Worm (Caenorhabditis elegans): Measurements from ENCODE around the gene math-44.
"Not testable (repeated sequence)": the region's sequence is repeated elsewhere in the genome, so short reads cannot be mapped to it uniquely, and the experiment has no call there.

math-44 gene

DNA sequence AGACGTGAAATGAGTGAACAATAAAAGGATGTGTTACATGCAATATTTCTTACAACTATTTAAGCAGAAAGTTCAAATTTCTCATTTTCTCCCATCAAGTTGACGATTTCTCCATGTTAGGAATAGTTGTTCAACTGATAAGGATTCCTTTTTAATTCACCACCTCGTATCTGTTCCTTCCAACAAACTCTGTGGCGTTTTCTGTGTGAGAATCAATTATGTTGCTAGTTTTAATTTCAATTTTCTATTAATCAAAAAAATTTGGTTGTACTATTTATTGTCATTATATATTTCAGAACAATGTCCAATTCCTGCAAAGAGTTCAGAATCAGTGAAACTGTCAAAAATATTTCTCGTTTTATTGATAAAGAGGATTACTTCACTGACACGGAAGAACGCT is at the start of gene math-44:
Gene math-44, plus strand, starts transcription at position 301 of the 400 bp plus-strand sequence.
- TF ChIP-seq T22C8.4 (GFP tag; IDR thresholded peaks at IDR 0.05) (no peak), med-1 (GFP tag; optimal IDR thresholded peaks at IDR 0.05; ENCODE audit: insufficient read depth) (no peak), flt-1 (GFP tag; IDR thresholded peaks at IDR 0.05) (no peak), ztf-23 (GFP tag; IDR thresholded peaks at IDR 0.05) (no peak), ztf-29 (GFP tag; IDR thresholded peaks at IDR 0.05) (no peak), tab-1 (GFP tag; IDR thresholded peaks at IDR 0.05) (no peak), ref-1 (GFP tag; conservative IDR thresholded peaks at IDR 0.05) (no peak), klf-2 (GFP tag; conservative IDR thresholded peaks at IDR 0.05) (no peak), cog-1 (tag; optimal IDR thresholded peaks at IDR 0.05) (no peak)

DNA sequence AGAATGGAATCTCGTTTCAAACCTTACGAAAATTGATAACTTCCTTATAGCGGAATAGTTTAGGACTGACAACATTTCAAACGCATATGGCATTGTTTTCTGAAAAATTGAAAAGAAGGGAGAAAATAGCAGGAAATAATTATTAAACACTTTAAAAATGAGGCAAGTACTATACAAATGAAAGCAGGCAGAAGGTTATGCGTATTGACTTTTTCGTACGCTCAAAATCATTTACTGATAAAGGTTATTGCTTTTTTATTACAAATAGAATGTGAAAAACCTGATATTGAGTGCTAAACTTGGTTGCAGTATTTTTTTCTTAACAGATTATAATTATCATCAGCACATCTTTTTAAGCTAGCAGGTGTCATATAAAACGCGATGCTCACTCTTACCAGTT is 49.5 kb upstream of the math-44 start, which contains the start of gene ZK250.13:
Gene ZK250.13, minus strand, starts transcription at position 101 of the 400 bp plus-strand sequence.
- TF ChIP-seq ztf-29 (GFP tag; IDR thresholded peaks at IDR 0.05), result no peak
- no peak for TF ChIP-seq klf-2 (GFP tag; conservative IDR thresholded peaks at IDR 0.05)
- TF ChIP-seq cog-1 (tag; optimal IDR thresholded peaks at IDR 0.05), result no peak
- TF ChIP-seq ref-1 (GFP tag; conservative IDR thresholded peaks at IDR 0.05), result no peak
- TF ChIP-seq T22C8.4 (GFP tag; IDR thresholded peaks at IDR 0.05), result no peak
- no peak for TF ChIP-seq med-1 (GFP tag; optimal IDR thresholded peaks at IDR 0.05; ENCODE audit: insufficient read depth)
- no peak for TF ChIP-seq ztf-23 (GFP tag; IDR thresholded peaks at IDR 0.05)
- TF ChIP-seq tab-1 (GFP tag; IDR thresholded peaks at IDR 0.05), result no peak
- no peak for TF ChIP-seq flt-1 (GFP tag; IDR thresholded peaks at IDR 0.05)

DNA sequence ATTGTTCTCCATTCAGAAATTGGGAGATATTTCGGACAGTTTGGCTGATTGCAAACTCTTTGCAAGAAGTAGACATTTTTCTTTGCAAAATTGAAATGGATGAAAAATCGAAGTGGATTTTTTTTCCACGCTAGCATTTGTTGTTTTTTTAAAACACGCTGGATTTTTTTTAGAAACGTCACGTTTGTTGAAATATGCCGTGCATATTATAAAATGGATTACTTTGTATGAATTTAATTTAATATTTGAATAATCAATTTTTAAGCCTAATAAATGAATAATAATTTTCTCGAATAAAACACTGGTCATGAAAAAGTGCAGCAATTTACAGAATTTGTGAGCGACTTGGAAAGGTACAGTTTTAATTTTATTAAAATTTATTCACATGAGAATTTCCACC is 44.0 kb upstream of the math-44 start, which contains the start of gene ZK250.14:
Gene ZK250.14, minus strand, starts transcription at position 101 of the 400 bp plus-strand sequence.
- TF ChIP-seq ztf-29 (GFP tag; IDR thresholded peaks at IDR 0.05), result no peak

DNA sequence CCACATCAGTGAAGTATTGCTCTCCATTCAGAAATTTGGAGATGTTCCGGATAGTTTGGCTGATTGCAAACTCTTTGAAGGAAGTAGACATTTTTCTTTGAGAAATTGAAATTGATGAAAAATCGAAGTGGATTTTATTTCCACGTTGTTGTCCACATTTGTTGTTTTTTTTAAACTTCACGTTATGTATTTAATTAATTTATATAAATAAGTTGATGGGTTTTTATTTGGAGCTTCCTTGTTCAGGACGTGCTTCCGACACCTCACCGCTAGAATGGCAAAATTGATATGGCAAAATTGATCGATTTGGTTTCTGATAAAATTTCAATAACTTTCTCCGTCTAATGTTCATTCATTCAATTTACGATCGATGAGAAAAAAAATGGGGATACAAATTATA is 42.7 kb upstream of the math-44 start, which contains the start of gene math-48:
Gene math-48, minus strand, starts transcription at position 101 of the 400 bp plus-strand sequence.
- no peak for TF ChIP-seq ztf-29 (GFP tag; IDR thresholded peaks at IDR 0.05)
- TF ChIP-seq flt-1 (GFP tag; IDR thresholded peaks at IDR 0.05), result no peak
- TF ChIP-seq cog-1 (tag; optimal IDR thresholded peaks at IDR 0.05), result no peak
- TF ChIP-seq med-1 (GFP tag; optimal IDR thresholded peaks at IDR 0.05; ENCODE audit: insufficient read depth), result no peak
- TF ChIP-seq klf-2 (GFP tag; conservative IDR thresholded peaks at IDR 0.05), result no peak
- TF ChIP-seq ref-1 (GFP tag; conservative IDR thresholded peaks at IDR 0.05), result no peak

DNA sequence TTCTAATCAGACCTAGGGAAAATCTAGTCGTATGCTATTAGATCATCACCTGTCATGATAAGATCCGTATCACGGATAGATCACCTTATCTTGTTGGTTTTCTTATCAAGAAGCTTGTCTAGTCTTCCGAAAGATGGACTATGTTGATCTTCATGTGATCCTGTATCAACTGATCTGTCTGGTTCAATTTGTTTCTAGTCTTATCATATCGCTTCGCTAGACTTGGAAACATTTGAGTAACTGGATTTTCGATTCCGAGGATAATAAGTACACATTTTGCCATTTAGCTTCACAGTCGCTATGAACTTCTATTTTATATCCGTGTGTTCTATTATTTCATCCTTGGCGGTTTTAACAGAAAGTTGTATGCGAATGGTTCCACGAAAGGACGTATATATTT is 40.7 kb upstream of the math-44 start, which contains the start of gene ZK250.2:
Gene ZK250.2, plus strand, starts transcription at position 301 of the 400 bp plus-strand sequence.
- TF ChIP-seq ztf-23 (GFP tag; IDR thresholded peaks at IDR 0.05); flt-1 (GFP tag; IDR thresholded peaks at IDR 0.05); med-1 (GFP tag; optimal IDR thresholded peaks at IDR 0.05; ENCODE audit: insufficient read depth): not testable (repeated sequence)

DNA sequence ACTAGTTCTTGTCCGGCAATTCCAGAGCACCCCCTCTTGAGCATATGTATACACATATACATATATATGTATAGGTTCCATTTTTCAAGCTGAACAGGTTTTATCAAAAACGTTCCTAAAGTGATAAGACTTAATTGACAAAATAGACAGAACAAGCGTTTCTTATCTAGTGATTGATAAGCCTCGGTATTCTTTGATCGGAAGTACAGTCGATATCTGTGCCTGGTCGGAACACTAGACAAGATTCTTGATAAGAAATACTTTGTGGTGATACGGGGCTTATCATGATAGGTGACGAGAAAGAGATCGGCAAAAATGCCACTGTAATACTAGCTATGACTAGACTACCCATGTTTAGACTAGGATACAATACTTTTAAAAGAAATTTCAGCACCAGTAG is 40.0 kb upstream of the math-44 start:
- TF ChIP-seq cog-1 (tag; optimal IDR thresholded peaks at IDR 0.05) (no peak), ztf-23 (GFP tag; IDR thresholded peaks at IDR 0.05) (no peak), T22C8.4 (GFP tag; IDR thresholded peaks at IDR 0.05) (no peak), flt-1 (GFP tag; IDR thresholded peaks at IDR 0.05) (no peak), tab-1 (GFP tag; IDR thresholded peaks at IDR 0.05) (no peak), med-1 (GFP tag; optimal IDR thresholded peaks at IDR 0.05; ENCODE audit: insufficient read depth) (no peak), ztf-29 (GFP tag; IDR thresholded peaks at IDR 0.05) (no peak), ref-1 (GFP tag; conservative IDR thresholded peaks at IDR 0.05) (no peak), klf-2 (GFP tag; conservative IDR thresholded peaks at IDR 0.05) (no peak)

DNA sequence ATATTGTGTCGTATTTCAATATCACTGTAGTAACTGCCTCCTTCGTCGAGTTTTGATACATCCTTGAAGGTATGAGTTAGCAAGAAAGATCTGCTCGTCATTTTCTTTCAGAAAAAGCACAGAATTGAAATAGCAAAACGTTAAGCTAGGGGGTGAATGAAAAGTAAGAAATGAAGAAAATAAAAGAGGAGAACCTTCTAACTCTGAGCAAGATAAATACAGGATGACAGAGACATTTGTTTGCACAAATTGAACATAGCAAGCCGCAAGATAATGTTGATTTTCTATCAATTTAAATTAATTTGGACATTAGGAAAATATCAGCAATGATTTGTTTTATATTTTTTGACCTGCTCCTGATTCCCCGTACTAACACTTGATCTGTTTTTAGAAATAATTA is 33.5 kb upstream of the math-44 start, which contains the start of gene math-49:
Gene math-49, minus strand, starts transcription at position 101 of the 400 bp plus-strand sequence.
- TF ChIP-seq med-1 (GFP tag; optimal IDR thresholded peaks at IDR 0.05; ENCODE audit: insufficient read depth); ztf-29 (GFP tag; IDR thresholded peaks at IDR 0.05); tab-1 (GFP tag; IDR thresholded peaks at IDR 0.05): not testable (repeated sequence)

DNA sequence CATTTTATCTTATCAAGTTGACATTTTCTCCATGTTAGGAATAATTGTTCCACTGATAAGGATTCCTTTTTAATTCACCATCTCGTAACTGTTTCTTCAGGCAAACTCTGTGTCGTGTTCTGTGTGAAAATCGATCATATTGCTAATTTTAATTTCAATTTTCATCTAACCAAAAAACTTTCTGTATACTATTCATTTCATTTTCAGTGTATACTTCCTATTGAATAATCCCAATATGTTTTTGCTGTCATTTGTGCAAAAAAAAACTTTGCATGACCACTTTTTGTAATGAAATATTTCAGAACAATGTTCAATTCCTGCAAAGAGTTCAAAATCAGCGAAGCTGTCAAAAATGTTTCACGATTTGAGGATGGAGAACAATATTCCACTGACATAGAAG is 2.1 kb upstream of the math-44 start, which contains the start of gene Y16E11A.4:
Gene Y16E11A.4, plus strand, starts transcription at position 301 of the 400 bp plus-strand sequence.
- TF ChIP-seq klf-2 (GFP tag; conservative IDR thresholded peaks at IDR 0.05), result no peak
- no peak for TF ChIP-seq ztf-23 (GFP tag; IDR thresholded peaks at IDR 0.05)
- TF ChIP-seq med-1 (GFP tag; optimal IDR thresholded peaks at IDR 0.05; ENCODE audit: insufficient read depth), result no peak

DNA sequence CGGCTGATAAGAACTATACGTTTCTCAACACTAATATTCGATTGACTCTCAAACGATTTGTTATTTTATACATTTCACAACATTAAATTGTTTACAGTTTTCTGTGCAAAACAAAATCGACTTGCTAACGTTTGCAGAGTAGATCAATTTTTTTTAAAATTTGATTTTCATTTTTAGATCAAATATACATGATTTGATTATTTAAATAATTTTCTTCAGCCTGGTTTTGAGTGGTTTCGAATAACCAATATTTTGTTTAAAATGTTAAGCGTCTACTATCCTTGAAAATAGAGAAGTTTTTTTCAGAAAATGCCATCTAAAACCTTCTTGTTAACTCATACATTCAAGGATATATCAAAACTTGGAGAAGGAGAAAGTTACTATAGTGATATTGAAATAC is 4.6 kb downstream of the math-44 start, which contains the start of gene math-21:
Gene math-21, plus strand, starts transcription at position 301 of the 400 bp plus-strand sequence.
- TF ChIP-seq klf-2 (GFP tag; conservative IDR thresholded peaks at IDR 0.05), result no peak
- no peak for TF ChIP-seq flt-1 (GFP tag; IDR thresholded peaks at IDR 0.05)
- TF ChIP-seq ref-1 (GFP tag; conservative IDR thresholded peaks at IDR 0.05), result no peak
- TF ChIP-seq ztf-29 (GFP tag; IDR thresholded peaks at IDR 0.05), result no peak
- TF ChIP-seq tab-1 (GFP tag; IDR thresholded peaks at IDR 0.05), result no peak
- TF ChIP-seq med-1 (GFP tag; optimal IDR thresholded peaks at IDR 0.05; ENCODE audit: insufficient read depth), result no peak
- TF ChIP-seq T22C8.4 (GFP tag; IDR thresholded peaks at IDR 0.05), result no peak
- TF ChIP-seq ztf-23 (GFP tag; IDR thresholded peaks at IDR 0.05), result no peak
- TF ChIP-seq cog-1 (tag; optimal IDR thresholded peaks at IDR 0.05), result no peak

DNA sequence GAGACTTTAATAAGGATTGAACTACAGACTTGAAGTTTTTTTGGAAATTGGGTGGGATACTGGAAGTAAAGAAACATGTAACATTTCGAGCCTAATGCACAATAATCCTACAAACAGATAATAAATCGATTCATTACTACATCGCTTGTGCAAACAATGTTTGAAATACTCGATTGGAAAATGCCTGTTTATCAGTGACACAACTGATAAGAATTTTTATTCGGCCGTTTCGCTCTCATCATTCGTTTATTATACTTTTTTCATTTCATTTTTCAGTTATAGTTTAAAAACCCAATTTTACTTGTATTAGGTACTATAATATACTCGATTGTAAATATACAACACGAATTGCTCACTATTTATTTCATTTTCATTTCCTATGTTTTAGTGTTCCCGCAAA is 6.6 kb downstream of the math-44 start:
- TF ChIP-seq med-1 (GFP tag; optimal IDR thresholded peaks at IDR 0.05; ENCODE audit: insufficient read depth) (no peak), T22C8.4 (GFP tag; IDR thresholded peaks at IDR 0.05) (no peak), ztf-29 (GFP tag; IDR thresholded peaks at IDR 0.05) (no peak), ref-1 (GFP tag; conservative IDR thresholded peaks at IDR 0.05) (no peak), cog-1 (tag; optimal IDR thresholded peaks at IDR 0.05) (no peak), klf-2 (GFP tag; conservative IDR thresholded peaks at IDR 0.05) (no peak), tab-1 (GFP tag; IDR thresholded peaks at IDR 0.05) (no peak), flt-1 (GFP tag; IDR thresholded peaks at IDR 0.05) (no peak), ztf-23 (GFP tag; IDR thresholded peaks at IDR 0.05) (no peak)
